Fruit fly (Drosophila melanogaster) S2 (cell line): Measurements from ENCODE around the gene PGRP-LD.

Source experiments
- CG8478 ChIP-seq: fragments of >200 bp; optimal IDR thresholded peaks from 2 replicates; lab custom pipeline; 2018
- CTCF ChIP-seq, 2 experiments: fragments of >200 bp; optimal IDR thresholded peaks; 2 replicates each; lab custom pipeline; 2018

Gene PGRP-LD

dm6 chr3L:5831890-5832289 lies 52.0 kb downstream of the PGRP-LD start:
- no peak for TF ChIP-seq CG8478 (lab: Kevin White, UChicago)
- TF ChIP-seq CTCF (optimal IDR thresholded peaks at IDR 0.05; lab: Kevin White, UChicago), result no peak

dm6 chr3L:5833761-5834160 lies 53.9 kb downstream of the PGRP-LD start:
- TF ChIP-seq CG8478 (lab: Kevin White, UChicago) (no peak), CTCF (optimal IDR thresholded peaks at IDR 0.05; lab: Kevin White, UChicago) (no peak)

- TF ChIP-seq CTCF (optimal IDR thresholded peaks at IDR 0.05; lab: Kevin White, UChicago) (no peak), CG8478 (lab: Kevin White, UChicago) (no peak)
Observed at dm6 chr3L:5834245-5834644, 54.4 kb downstream of the PGRP-LD start.
